Worm (Caenorhabditis elegans) whole organism, L2 larva: Measurements from ENCODE around the gene K10G6.9.

Experiments
- C34F6.9 ChIP-seq: fragments of 150-350 bp; optimal IDR thresholded peaks from 2 replicates; lab custom pipeline; 2014; ENCODE audit warnings: missing biosample characterization, missing genetic modification characterization
- F13H6.1 ChIP-seq: sonication (generic microtip); optimal IDR thresholded peaks from 2 replicates; lab custom pipeline; 2016; ENCODE audit warnings: missing genetic modification characterization, missing compliant biosample characterization
- R02D3.7 ChIP-seq: fragments of 150-350 bp; optimal IDR thresholded peaks from 2 replicates; lab custom pipeline; 2014; ENCODE audit warnings: missing biosample characterization, missing genetic modification characterization
- Y55F3AM.14 ChIP-seq: fragments of 200-800 bp; sonication (Bioruptor generic); optimal IDR thresholded peaks from 2 replicates; lab custom pipeline; 2018; ENCODE audit warnings: mild to moderate bottlenecking, missing genetic modification characterization, missing compliant biosample characterization
- ZK546.5 ChIP-seq: sonication (generic microtip); optimal IDR thresholded peaks from 2 replicates; lab custom pipeline; 2017; ENCODE audit warnings: missing biosample characterization, missing genetic modification characterization
- alr-1 ChIP-seq: fragments of 150-350 bp; optimal IDR thresholded peaks from 2 replicates; lab custom pipeline; 2014; ENCODE audit warnings: missing biosample characterization, missing genetic modification characterization
- aly-2 ChIP-seq: fragments of 150-350 bp; optimal IDR thresholded peaks from 2 replicates; lab custom pipeline; 2014; ENCODE audit warnings: missing biosample characterization, missing genetic modification characterization
- ama-1 ChIP-seq: fragments of 150-350 bp; optimal IDR thresholded peaks from 2 replicates; lab custom pipeline; 2018; ENCODE audit warnings: inconsistent platforms
- blmp-1 ChIP-seq: sonication (generic microtip); optimal IDR thresholded peaks from 2 replicates; lab custom pipeline; 2017; ENCODE audit warnings: missing genetic modification characterization, mild to moderate bottlenecking, missing compliant biosample characterization, antibody characterized with exemption, moderate library complexity; ENCODE audit not compliant: insufficient read depth
- ceh-16 ChIP-seq: fragments of 150-350 bp; optimal IDR thresholded peaks from 2 replicates; lab custom pipeline; 2014; ENCODE audit warnings: missing biosample characterization, missing genetic modification characterization
- ceh-82 ChIP-seq: fragments of 150-350 bp; optimal IDR thresholded peaks from 2 replicates; lab custom pipeline; 2014; ENCODE audit warnings: missing biosample characterization, missing genetic modification characterization
- crh-2 ChIP-seq: sonication (generic microtip); optimal IDR thresholded peaks from 2 replicates; lab custom pipeline; 2017; ENCODE audit warnings: missing biosample characterization, missing genetic modification characterization
- dmd-4 ChIP-seq: sonication (generic microtip); optimal IDR thresholded peaks from 2 replicates; lab custom pipeline; 2017; ENCODE audit warnings: missing biosample characterization, missing genetic modification characterization
- egl-27 ChIP-seq: sonication (generic microtip); optimal IDR thresholded peaks from 3 replicates; lab custom pipeline; 2017; ENCODE audit warnings: missing biosample characterization, missing genetic modification reagents, missing genetic modification characterization
- elt-1 ChIP-seq: fragments of 150-350 bp; optimal IDR thresholded peaks from 2 replicates; lab custom pipeline; 2014; ENCODE audit warnings: missing biosample characterization, missing genetic modification characterization
- elt-3 ChIP-seq: sonication (generic microtip); optimal IDR thresholded peaks from 2 replicates; lab custom pipeline; 2017; ENCODE audit warnings: missing biosample characterization, missing genetic modification characterization
- fos-1 ChIP-seq: fragments of 150-350 bp; optimal IDR thresholded peaks from 2 replicates; lab custom pipeline; 2014; ENCODE audit warnings: missing biosample characterization, missing genetic modification characterization
- gmeb-1 ChIP-seq: fragments of 150-350 bp; optimal IDR thresholded peaks from 2 replicates; lab custom pipeline; 2014; ENCODE audit warnings: missing biosample characterization, missing genetic modification characterization
- lin-11 ChIP-seq: fragments of 150-350 bp; sonication (generic microtip); optimal IDR thresholded peaks from 2 replicates; lab custom pipeline; 2014; ENCODE audit warnings: missing biosample characterization, missing genetic modification characterization, inconsistent platforms, mixed read lengths
- lin-13 ChIP-seq: fragments of 150-350 bp; optimal IDR thresholded peaks from 2 replicates; lab custom pipeline; 2014; ENCODE audit warnings: missing biosample characterization, missing genetic modification reagents, missing genetic modification characterization
- lin-39 ChIP-seq: fragments of 150-350 bp; optimal IDR thresholded peaks from 2 replicates; lab custom pipeline; 2014; ENCODE audit warnings: missing biosample characterization, missing genetic modification reagents, missing genetic modification characterization
- lsy-2 ChIP-seq, 2 experiments: fragments of 150-350 bp in 1 of 2; sonication (generic microtip) in 1 of 2; optimal IDR thresholded peaks; 2 replicates each; lab custom pipeline; 2014 to 2017; ENCODE audit warnings: missing biosample characterization in 2 of 2, missing genetic modification characterization in 2 of 2
- mab-5 ChIP-seq: fragments of 150-350 bp; optimal IDR thresholded peaks from 2 replicates; lab custom pipeline; 2014; ENCODE audit warnings: missing biosample characterization, missing genetic modification characterization
- mbf-1 ChIP-seq: sonication (generic microtip); optimal IDR thresholded peaks from 2 replicates; lab custom pipeline; 2017; ENCODE audit warnings: missing biosample characterization, missing genetic modification characterization
- mdl-1 ChIP-seq, 2 experiments: fragments of 150-350 bp in 1 of 2; sonication (generic microtip) in 1 of 2; optimal IDR thresholded peaks; 2 replicates each; lab custom pipeline; 2017; ENCODE audit warnings: missing biosample characterization in 2 of 2, missing genetic modification characterization in 2 of 2
- nhr-10 ChIP-seq: sonication (generic microtip); optimal IDR thresholded peaks from 2 replicates; lab custom pipeline; 2017; ENCODE audit warnings: missing biosample characterization, missing genetic modification characterization
- nhr-11 ChIP-seq: fragments of 150-350 bp; optimal IDR thresholded peaks from 2 replicates; lab custom pipeline; 2014; ENCODE audit warnings: missing biosample characterization, missing genetic modification characterization
- nhr-12 ChIP-seq: fragments of 150-350 bp; optimal IDR thresholded peaks from 2 replicates; lab custom pipeline; 2014; ENCODE audit warnings: missing biosample characterization, missing genetic modification characterization
- nhr-129 ChIP-seq: fragments of 150-350 bp; optimal IDR thresholded peaks from 2 replicates; lab custom pipeline; 2014; ENCODE audit warnings: missing biosample characterization, missing genetic modification characterization
- nhr-21 ChIP-seq: fragments of 150-350 bp; optimal IDR thresholded peaks from 2 replicates; lab custom pipeline; 2014; ENCODE audit warnings: missing biosample characterization, missing genetic modification characterization
- nhr-23 ChIP-seq: fragments of 150-350 bp; optimal IDR thresholded peaks from 2 replicates; lab custom pipeline; 2014; ENCODE audit warnings: missing biosample characterization, missing genetic modification reagents, missing genetic modification characterization
- nhr-237 ChIP-seq: fragments of 150-350 bp; optimal IDR thresholded peaks from 2 replicates; lab custom pipeline; 2014; ENCODE audit warnings: missing biosample characterization, missing genetic modification characterization
- nhr-25 ChIP-seq: fragments of 150-350 bp; sonication (generic microtip); optimal IDR thresholded peaks from 3 replicates; lab custom pipeline; 2014; ENCODE audit warnings: missing biosample characterization, missing genetic modification characterization
- nhr-6 ChIP-seq: fragments of 150-350 bp; optimal IDR thresholded peaks from 2 replicates; lab custom pipeline; 2014; ENCODE audit warnings: missing biosample characterization, missing genetic modification characterization
- nhr-77 ChIP-seq: fragments of 150-350 bp; optimal IDR thresholded peaks from 2 replicates; lab custom pipeline; 2014; ENCODE audit warnings: missing biosample characterization, missing genetic modification characterization
- peb-1 ChIP-seq: fragments of 150-350 bp; optimal IDR thresholded peaks from 2 replicates; lab custom pipeline; 2014; ENCODE audit warnings: missing biosample characterization, missing genetic modification characterization
- sem-4 ChIP-seq: fragments of 150-350 bp; optimal IDR thresholded peaks from 2 replicates; lab custom pipeline; 2014; ENCODE audit warnings: missing biosample characterization, missing genetic modification reagents, missing genetic modification characterization
- skn-1 ChIP-seq: sonication (generic microtip); optimal IDR thresholded peaks from 2 replicates; lab custom pipeline; 2017; ENCODE audit warnings: missing biosample characterization, missing genetic modification characterization
- sma-3 ChIP-seq: sonication (generic microtip); optimal IDR thresholded peaks from 2 replicates; lab custom pipeline; 2016; ENCODE audit warnings: missing genetic modification reagents, missing genetic modification characterization, missing compliant biosample characterization
- sma-9 ChIP-seq, 2 experiments: fragments of 150-350 bp in 1 of 2; sonication (generic microtip) in 1 of 2; optimal IDR thresholded peaks; 2 replicates each; lab custom pipeline; 2014 to 2016; ENCODE audit warnings: missing genetic modification characterization in 2 of 2, mild to moderate bottlenecking in 1 of 2, missing biosample characterization in 1 of 2, missing compliant biosample characterization in 1 of 2, missing genetic modification reagents in 1 of 2, moderate library complexity in 1 of 2
- snpc-4 ChIP-seq: fragments of 150-350 bp; optimal IDR thresholded peaks from 2 replicates; lab custom pipeline; 2014; ENCODE audit warnings: missing biosample characterization, missing genetic modification characterization
- unc-39 ChIP-seq: fragments of 150-350 bp; optimal IDR thresholded peaks from 2 replicates; lab custom pipeline; 2014; ENCODE audit warnings: missing biosample characterization, missing genetic modification characterization
- unc-55 ChIP-seq: fragments of 150-350 bp; sonication (generic microtip); optimal IDR thresholded peaks from 3 replicates; lab custom pipeline; 2014; ENCODE audit warnings: missing biosample characterization, missing genetic modification reagents, missing genetic modification characterization
- unc-62 ChIP-seq: fragments of 150-350 bp; optimal IDR thresholded peaks from 2 replicates; lab custom pipeline; 2014; ENCODE audit warnings: missing biosample characterization, missing genetic modification reagents, missing genetic modification characterization
- zag-1 ChIP-seq: fragments of 150-350 bp; optimal IDR thresholded peaks from 2 replicates; lab custom pipeline; 2014; ENCODE audit warnings: missing biosample characterization, missing genetic modification characterization
- ztf-1 ChIP-seq: fragments of 200-800 bp; sonication (Bioruptor generic); conservative IDR thresholded peaks from 2 replicates; pipeline ENCODE4 v1.3.6; 2022; ENCODE audit warnings: missing genetic modification characterization, missing compliant biosample characterization
- ztf-11 ChIP-seq: sonication (generic microtip); optimal IDR thresholded peaks from 2 replicates; lab custom pipeline; 2017; ENCODE audit warnings: missing biosample characterization, missing genetic modification characterization
- ztf-4 ChIP-seq: fragments of 150-350 bp; optimal IDR thresholded peaks from 2 replicates; lab custom pipeline; 2014; ENCODE audit warnings: missing biosample characterization, missing genetic modification characterization

Gene K10G6.9

DNA sequence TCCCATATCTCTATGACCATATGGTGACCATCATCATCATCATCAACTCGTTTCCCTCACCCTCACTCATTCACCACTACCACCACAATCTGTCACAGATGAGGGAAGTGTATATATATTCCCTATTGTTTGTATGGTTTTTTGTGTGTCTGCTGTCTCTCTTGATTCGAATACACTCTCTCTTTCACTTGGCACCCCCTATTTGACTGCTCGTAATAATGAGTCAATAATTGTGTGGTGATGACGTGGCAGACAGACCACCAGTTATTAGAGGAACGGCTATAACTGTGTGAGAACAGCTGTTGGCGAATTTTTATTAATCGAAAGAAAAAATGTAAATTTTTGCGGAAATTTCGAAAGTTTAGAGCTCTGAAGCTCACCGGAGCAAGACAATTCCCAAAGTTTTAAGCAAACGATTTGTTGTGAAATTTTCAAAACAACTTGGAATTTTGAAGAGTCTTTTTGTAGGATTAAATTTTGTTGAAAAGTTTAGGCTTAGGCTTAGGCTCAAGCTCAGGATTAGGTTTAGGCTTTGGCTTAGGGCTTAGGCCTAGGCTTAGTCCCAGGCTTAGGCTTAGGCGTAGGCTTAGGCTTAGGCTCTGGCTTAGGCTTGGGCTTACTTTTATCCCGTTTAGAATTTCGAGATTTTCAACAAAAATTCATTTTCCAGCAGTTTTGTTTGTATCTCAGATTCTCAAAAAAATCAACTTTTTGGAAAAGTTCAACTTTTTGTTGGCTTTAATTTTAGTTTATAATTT, 14.4 kb upstream of the K10G6.9 start:
- peak; percentile 61 for TF ChIP-seq crh-2 (tag; lab: Kevin White, UChicago)
- no peak for TF ChIP-seq elt-3 (tag; lab: Kevin White, UChicago)
- no peak for TF ChIP-seq zag-1 (tag; lab: Kevin White, UChicago)
- TF ChIP-seq mdl-1 (tag; optimal IDR thresholded peaks at IDR 0.05; lab: Kevin White, UChicago) = no peak
- TF ChIP-seq egl-27 (tag; lab: Kevin White, UChicago) = no peak
- peak; percentile 5 for TF ChIP-seq gmeb-1 (tag; lab: Kevin White, UChicago)
- TF ChIP-seq skn-1 (tag; lab: Kevin White, UChicago) = no peak
- no peak for TF ChIP-seq ceh-16 (tag; lab: Kevin White, UChicago)
- no peak for TF ChIP-seq ceh-82 (tag; lab: Kevin White, UChicago)
- no peak for TF ChIP-seq elt-1 (tag; lab: Kevin White, UChicago)
- no peak for TF ChIP-seq unc-39 (tag; lab: Kevin White, UChicago)
- TF ChIP-seq ztf-4 (tag; lab: Kevin White, UChicago) = no peak
- TF ChIP-seq, all 48 proteins: peak for 2

DNA sequence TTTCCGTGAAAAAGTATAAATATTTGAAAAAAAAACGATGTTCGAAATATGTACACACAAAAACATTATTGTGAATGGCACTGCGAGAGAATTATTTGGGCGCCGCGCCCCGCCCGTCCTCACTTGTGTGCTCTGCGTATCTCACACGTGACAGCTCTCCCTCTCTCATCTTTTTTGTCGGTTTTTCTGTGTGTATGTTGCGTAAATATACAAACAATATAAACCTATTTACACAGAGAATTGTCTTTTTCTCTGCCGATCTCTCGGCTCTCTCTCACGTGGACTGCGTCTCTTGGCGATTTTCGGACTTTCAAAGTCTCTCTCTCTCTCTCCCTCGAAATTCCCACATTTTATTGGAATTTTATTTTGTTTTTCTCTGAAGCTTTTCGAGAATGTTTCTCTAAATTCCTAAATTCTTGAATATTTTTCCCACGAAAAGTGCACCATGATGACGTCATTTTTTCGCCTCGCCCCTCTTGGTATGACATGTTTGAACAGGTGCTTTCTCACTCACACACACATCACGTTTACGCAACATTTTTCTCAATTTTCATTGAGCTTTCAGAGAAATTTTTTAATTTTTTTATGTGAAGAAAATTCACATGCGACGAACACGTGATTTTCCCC, 13.3 kb upstream of the K10G6.9 start:
- TF ChIP-seq sma-9 (GFP tag; optimal IDR thresholded peaks at IDR 0.05; lab: Kevin White, UChicago) (peak; percentile 95), sma-9 (tag; optimal IDR thresholded peaks at IDR 0.05; lab: Kevin White, UChicago) (no peak), sem-4 (tag; lab: Kevin White, UChicago) (no peak), blmp-1 (tag; lab: Kevin White, UChicago) (no peak), lin-11 (tag; lab: Kevin White, UChicago) (no peak), R02D3.7 (tag; lab: Kevin White, UChicago) (no peak), nhr-237 (tag; lab: Kevin White, UChicago) (no peak), ztf-1 (GFP tag; lab: Robert Waterston, UW) (no peak), ama-1 (lab: Kevin White, UChicago) (peak; percentile 18), skn-1 (tag; lab: Kevin White, UChicago) (peak; percentile 27), mbf-1 (no peak), nhr-10 (tag; lab: Kevin White, UChicago) (no peak), F13H6.1 (peak; percentile 96), lsy-2 (tag; optimal IDR thresholded peaks at IDR 0.05; lab: Kevin White, UChicago) (peak; percentile 33 to 81), nhr-129 (tag; lab: Kevin White, UChicago) (peak; percentile 71), elt-3 (tag; lab: Kevin White, UChicago) (no peak), alr-1 (tag; lab: Kevin White, UChicago) (no peak), snpc-4 (tag; lab: Kevin White, UChicago) (peak; percentile 11), crh-2 (tag; lab: Kevin White, UChicago) (peak; percentile 77), nhr-25 (peak; percentile 29), nhr-12 (no peak), fos-1 (peak; percentile 55), mdl-1 (tag; optimal IDR thresholded peaks at IDR 0.05; lab: Kevin White, UChicago) (peak; percentile 80 to 94), gmeb-1 (tag; lab: Kevin White, UChicago) (peak; percentile 39), ceh-16 (tag; lab: Kevin White, UChicago) (no peak), C34F6.9 (tag; lab: Kevin White, UChicago) (peak; percentile 76), nhr-77 (tag; lab: Kevin White, UChicago) (no peak), mab-5 (tag; lab: Kevin White, UChicago) (peak; percentile 56), elt-1 (tag; lab: Kevin White, UChicago) (no peak), nhr-23 (tag; lab: Kevin White, UChicago) (no peak), peb-1 (tag; lab: Kevin White, UChicago) (no peak), dmd-4 (tag; lab: Kevin White, UChicago) (no peak), nhr-11 (tag; lab: Kevin White, UChicago) (no peak), zag-1 (tag; lab: Kevin White, UChicago) (peak; percentile 69), lin-13 (GFP tag; lab: Kevin White, UChicago) (no peak), egl-27 (tag; lab: Kevin White, UChicago) (peak; percentile 69), unc-55 (peak; percentile 70), ceh-82 (tag; lab: Kevin White, UChicago) (no peak), aly-2 (tag; lab: Kevin White, UChicago) (no peak), unc-62 (GFP tag; lab: Kevin White, UChicago) (no peak), ztf-4 (tag; lab: Kevin White, UChicago) (peak; percentile 67), ZK546.5 (tag; lab: Kevin White, UChicago) (no peak), lin-39 (no peak), ztf-11 (tag; lab: Kevin White, UChicago) (no peak), Y55F3AM.14 (GFP tag; lab: Kevin White, UChicago) (peak; percentile 89), unc-39 (tag; lab: Kevin White, UChicago) (no peak), nhr-21 (tag; lab: Kevin White, UChicago) (peak; percentile 42), nhr-6 (tag; lab: Kevin White, UChicago) (peak; percentile 55), sma-3 (peak; percentile 51)
- TF ChIP-seq, all 48 proteins: peak for 22
